Fruit fly (Drosophila melanogaster) ovary, adult (tissue): ENCODE results near the gene CG31681.

Source experiments
- CG17801 ChIP-seq: fragments of 200-800 bp; optimal IDR thresholded peaks from 2 replicates; lab custom pipeline; 2019; ENCODE audit warnings: missing biosample characterization, mild to moderate bottlenecking, missing genetic modification characterization, moderate library complexity; ENCODE audit not compliant: partially characterized antibody

The CG31681 gene

dm6 chr2L:2286773-2287172 is at the start of gene CG31681:
Gene CG31681, minus strand, starts transcription at chr2L:2286873.
- no peak for TF ChIP-seq CG17801 (GFP tag; lab: Kevin White, UChicago)

- no peak for TF ChIP-seq CG17801 (GFP tag; lab: Kevin White, UChicago)
These were observed 27.5 kb upstream of the CG31681 start for dm6 chr2L:2314165-2314564.

dm6 chr2L:2311449-2311848 is 24.8 kb upstream of the CG31681 start, which contains the start of gene eys:
Gene eys, plus strand, starts transcription at chr2L:2311680.
- TF ChIP-seq CG17801 (GFP tag; lab: Kevin White, UChicago) = no peak

dm6 chr2L:2307648-2308047 is 21.0 kb upstream of the CG31681 start, which contains the start of gene CG16995:
Gene CG16995, plus strand, starts transcription at chr2L:2307948.
- TF ChIP-seq CG17801 (GFP tag; lab: Kevin White, UChicago) = no peak

dm6 chr2L:2299803-2300202 is 13.1 kb upstream of the CG31681 start, which contains the start of gene CG31949:
Gene CG31949, plus strand, starts transcription at chr2L:2300103.
- no peak for TF ChIP-seq CG17801 (GFP tag; lab: Kevin White, UChicago)

dm6 chr2L:2290638-2291037 is 4.0 kb upstream of the CG31681 start, which contains the start of gene robl22E:
Gene robl22E, minus strand, starts transcription at chr2L:2290738.
- no peak for TF ChIP-seq CG17801 (GFP tag; lab: Kevin White, UChicago)

- no peak for TF ChIP-seq CG17801 (GFP tag; lab: Kevin White, UChicago)
These were observed 2.6 kb upstream of the CG31681 start, which contains the start of gene CG17237 for dm6 chr2L:2289316-2289715. Gene CG17237, minus strand, starts transcription at chr2L:2289416.

dm6 chr2L:2287807-2288206 is 1.1 kb upstream of the CG31681 start, which contains the start of gene CG42658:
Gene CG42658, minus strand, starts transcription at chr2L:2287907.
- no peak for TF ChIP-seq CG17801 (GFP tag; lab: Kevin White, UChicago)

dm6 chr2L:2284863-2285262 is 1.8 kb downstream of the CG31681 start, which contains the start of gene CG4271:
Gene CG4271, plus strand, starts transcription at chr2L:2285163.
- TF ChIP-seq CG17801 (GFP tag; lab: Kevin White, UChicago) = no peak

- no peak for TF ChIP-seq CG17801 (GFP tag; lab: Kevin White, UChicago)
These were observed 17.6 kb downstream of the CG31681 start, which contains the start of gene CG17242 for dm6 chr2L:2269040-2269439. Gene CG17242, minus strand, starts transcription at chr2L:2269140.

- TF ChIP-seq CG17801 (GFP tag; lab: Kevin White, UChicago) = no peak
These were observed 21.5 kb downstream of the CG31681 start, which contains the start of gene CG34049 for dm6 chr2L:2265221-2265620. Gene CG34049, minus strand, starts transcription at chr2L:2265321.

- TF ChIP-seq CG17801 (GFP tag; lab: Kevin White, UChicago) = no peak
These were observed 23.5 kb downstream of the CG31681 start, which contains the start of gene CG4270 for dm6 chr2L:2263142-2263541. Gene CG4270, plus strand, starts transcription at chr2L:2263442.

dm6 chr2L:2254950-2255349 is 31.7 kb downstream of the CG31681 start, which contains the start of gene Send1:
Gene Send1, minus strand, starts transcription at chr2L:2255050.
- TF ChIP-seq CG17801 (GFP tag; lab: Kevin White, UChicago) = no peak

- no peak for TF ChIP-seq CG17801 (GFP tag; lab: Kevin White, UChicago)
These were observed 33.9 kb downstream of the CG31681 start, which contains the start of gene CG17234 for dm6 chr2L:2252745-2253144. Gene CG17234, plus strand, starts transcription at chr2L:2253045.

dm6 chr2L:2252241-2252640 is 34.4 kb downstream of the CG31681 start, which contains the start of gene CG17239:
Gene CG17239, minus strand, starts transcription at chr2L:2252341.
- no peak for TF ChIP-seq CG17801 (GFP tag; lab: Kevin White, UChicago)

- no peak for TF ChIP-seq CG17801 (GFP tag; lab: Kevin White, UChicago)
These were observed 35.5 kb downstream of the CG31681 start, which contains the start of gene Ser12 for dm6 chr2L:2251175-2251574. Gene Ser12, minus strand, starts transcription at chr2L:2251275.
